Fruit fly (Drosophila melanogaster) whole organism, prepupa: ENCODE measurements around the gene CG13014.

Experiments used
- CG10631 ChIP-seq: fragments of 200-800 bp; sonication (Bioruptor generic); optimal IDR thresholded peaks from 2 replicates; lab custom pipeline; 2016; ENCODE audit warnings: missing biosample characterization, missing genetic modification characterization
- CG10669 ChIP-seq: fragments of 200-800 bp; sonication (Bioruptor generic); optimal IDR thresholded peaks from 3 replicates; lab custom pipeline; 2018; ENCODE audit warnings: missing biosample characterization, mild to moderate bottlenecking, missing genetic modification characterization, moderate library complexity
- CG11902 ChIP-seq: fragments of 200-800 bp; sonication (Bioruptor generic); optimal IDR thresholded peaks from 3 replicates; lab custom pipeline; 2016; ENCODE audit warnings: missing biosample characterization, missing genetic modification characterization
- CG15336 ChIP-seq: fragments of 200-800 bp; sonication (Bioruptor generic); IDR thresholded peaks from 2 replicates; pipeline ENCODE4 v1.3.6; 2022; ENCODE audit warnings: missing biosample characterization, missing genetic modification characterization
- CG16779 ChIP-seq: fragments of 200-800 bp; sonication (Bioruptor generic); optimal IDR thresholded peaks from 3 replicates; lab custom pipeline; 2017; ENCODE audit warnings: missing biosample characterization, mild to moderate bottlenecking, missing genetic modification characterization
- CG31627 ChIP-seq: fragments of 200-800 bp; sonication (Bioruptor generic); optimal IDR thresholded peaks from 3 replicates; lab custom pipeline; 2016; ENCODE audit warnings: missing biosample characterization, missing genetic modification characterization
- CG34406 ChIP-seq: fragments of 200-800 bp; sonication (Bioruptor generic); optimal IDR thresholded peaks from 3 replicates; lab custom pipeline; 2016; ENCODE audit warnings: missing biosample characterization, missing genetic modification characterization
- CG3919 ChIP-seq: fragments of 200-800 bp; sonication (Bioruptor generic); optimal IDR thresholded peaks from 3 replicates; lab custom pipeline; 2016; ENCODE audit warnings: missing biosample characterization, missing genetic modification characterization
- CG4318 ChIP-seq: fragments of 200-800 bp; sonication (Bioruptor generic); optimal IDR thresholded peaks from 3 replicates; lab custom pipeline; 2017; ENCODE audit warnings: missing biosample characterization, mild to moderate bottlenecking, missing genetic modification characterization
- CG6276 ChIP-seq: fragments of 200-800 bp; sonication (Bioruptor generic); optimal IDR thresholded peaks from 2 replicates; lab custom pipeline; 2017; ENCODE audit warnings: missing biosample characterization, mild to moderate bottlenecking, missing genetic modification characterization
- CG6808 ChIP-seq: fragments of 200-800 bp; sonication (Bioruptor generic); optimal IDR thresholded peaks from 3 replicates; lab custom pipeline; 2017; ENCODE audit warnings: missing biosample characterization, missing genetic modification characterization, mild to moderate bottlenecking, moderate library complexity, missing genetic modification reagents
- CG6854 ChIP-seq: fragments of 200-800 bp; sonication (Bioruptor generic); optimal IDR thresholded peaks from 2 replicates; lab custom pipeline; 2017; ENCODE audit warnings: missing biosample characterization, mild to moderate bottlenecking, missing genetic modification characterization
- CG7368 ChIP-seq: fragments of 200-800 bp; sonication (Bioruptor generic); optimal IDR thresholded peaks from 3 replicates; lab custom pipeline; 2016; ENCODE audit warnings: missing biosample characterization, missing genetic modification characterization
- CG8119 ChIP-seq: fragments of 200-800 bp; sonication (Bioruptor generic); IDR thresholded peaks from 3 replicates; pipeline ENCODE4 v1.3.6; 2022; ENCODE audit warnings: missing biosample characterization, missing genetic modification characterization
- CG8319 ChIP-seq: fragments of 200-800 bp; sonication (Bioruptor generic); optimal IDR thresholded peaks from 3 replicates; lab custom pipeline; 2016; ENCODE audit warnings: missing biosample characterization, missing genetic modification characterization
- CG8632 ChIP-seq: fragments of 200-800 bp; sonication (Bioruptor generic); optimal IDR thresholded peaks from 3 replicates; lab custom pipeline; 2016; ENCODE audit warnings: missing biosample characterization, missing genetic modification characterization
- Eip75B ChIP-seq: fragments of 200-800 bp; sonication (Bioruptor generic); optimal IDR thresholded peaks from 3 replicates; lab custom pipeline; 2016; ENCODE audit warnings: missing biosample characterization, missing genetic modification characterization
- Eip93F ChIP-seq: fragments of 200-800 bp; sonication (Bioruptor generic); optimal IDR thresholded peaks from 2 replicates; lab custom pipeline; 2016; ENCODE audit warnings: missing biosample characterization, mild to moderate bottlenecking, missing genetic modification characterization
- Ets96B ChIP-seq: fragments of 200-800 bp; optimal IDR thresholded peaks from 2 replicates; lab custom pipeline; 2019; ENCODE audit warnings: missing biosample characterization, mild to moderate bottlenecking, missing genetic modification characterization, moderate library complexity
- Hr39 ChIP-seq: fragments of 200-800 bp; sonication (Bioruptor generic); optimal IDR thresholded peaks from 2 replicates; lab custom pipeline; 2016; ENCODE audit warnings: missing biosample characterization, missing genetic modification characterization
- Lpt ChIP-seq: fragments of 200-800 bp; sonication (Bioruptor generic); optimal IDR thresholded peaks from 3 replicates; lab custom pipeline; 2016; ENCODE audit warnings: missing biosample characterization, missing genetic modification characterization
- Sox14 ChIP-seq: fragments of 200-800 bp; sonication (Bioruptor generic); optimal IDR thresholded peaks from 3 replicates; lab custom pipeline; 2016; ENCODE audit warnings: missing biosample characterization, missing genetic modification characterization
- acj6 ChIP-seq: fragments of 200-800 bp; sonication (Bioruptor generic); optimal IDR thresholded peaks from 3 replicates; lab custom pipeline; 2016; ENCODE audit warnings: missing biosample characterization, missing genetic modification characterization
- cyc ChIP-seq: fragments of 200-800 bp; sonication (Bioruptor generic); optimal IDR thresholded peaks from 3 replicates; lab custom pipeline; 2016; ENCODE audit warnings: missing biosample characterization, missing genetic modification characterization
- eg ChIP-seq: fragments of 200-800 bp; sonication (Bioruptor generic); IDR thresholded peaks from 3 replicates; pipeline ENCODE4 v1.3.6; 2022; ENCODE audit warnings: missing biosample characterization, missing genetic modification characterization
- fd59A ChIP-seq: fragments of 200-800 bp; sonication (Bioruptor generic); optimal IDR thresholded peaks from 2 replicates; lab custom pipeline; 2017; ENCODE audit warnings: missing biosample characterization, mild to moderate bottlenecking, missing genetic modification characterization, missing genetic modification reagents
- fd85E ChIP-seq: fragments of 200-800 bp; sonication (Bioruptor generic); optimal IDR thresholded peaks from 3 replicates; lab custom pipeline; 2016; ENCODE audit warnings: missing biosample characterization, missing genetic modification characterization
- lz ChIP-seq: fragments of 200-800 bp; sonication (Bioruptor generic); optimal IDR thresholded peaks from 3 replicates; lab custom pipeline; 2016; ENCODE audit warnings: missing biosample characterization, missing genetic modification characterization

CG13014 gene

dm6 chrX:16637594-16638485 is 50.2 kb downstream of the CG13014 start, which contains the start of gene RpS19a (continued):
- TF ChIP-seq CG16779 (tag; lab: Kevin White, UChicago) (peak; percentile 77), Lpt (GFP tag; lab: Kevin White, UChicago) (peak; percentile 11), CG11902 (GFP tag; lab: Kevin White, UChicago) (no peak), CG3919 (GFP tag; lab: Kevin White, UChicago) (peak; percentile 76), CG6854 (GFP tag; lab: Kevin White, UChicago) (peak; percentile 96), cyc (peak; percentile 50), CG8632 (GFP tag; lab: Kevin White, UChicago) (peak; percentile 56), CG10631 (GFP tag; lab: Kevin White, UChicago) (peak; percentile 39), Ets96B (tag; lab: Kevin White, UChicago) (peak; percentile 17), fd59A (GFP tag; lab: Kevin White, UChicago) (peak; percentile 36), Hr39 (GFP tag; lab: Kevin White, UChicago) (peak; percentile 23), CG7368 (GFP tag; lab: Kevin White, UChicago) (peak; percentile 73), fd85E (peak; percentile 58), CG15336 (GFP tag; lab: Robert Waterston, UW) (0 out of 2 replicates have a peak, but pooled peaks have one; percentile 22), CG8119 (no peak), CG10669 (GFP tag; lab: Kevin White, UChicago) (peak; percentile 74), CG6808 (GFP tag; lab: Kevin White, UChicago) (peak; percentile 72), CG8319 (peak; percentile 42), eg (peak; percentile 73), lz (peak; percentile 71), CG4318 (GFP tag; lab: Kevin White, UChicago) (no peak), Eip93F (GFP tag; lab: Kevin White, UChicago) (no peak), Eip75B (GFP tag; lab: Kevin White, UChicago) (peak; percentile 52), acj6 (peak; percentile 41), CG6276 (peak; percentile 43), CG34406 (GFP tag; lab: Kevin White, UChicago) (peak; percentile 67), Sox14 (GFP tag; lab: Kevin White, UChicago) (peak; percentile 9), CG31627 (GFP tag; lab: Kevin White, UChicago) (peak; percentile 1)
